Worm (Caenorhabditis elegans): ENCODE results near the gene gba-1.

The gba-1 gene

ce11 chrII:2196742-2197141, 20.2 kb downstream of the gba-1 start:
- TF ChIP-seq lin-14 (GFP tag; optimal IDR thresholded peaks at IDR 0.05), result peak; percentile 0
- no peak for TF ChIP-seq lir-3 (tag; optimal IDR thresholded peaks at IDR 0.05; ENCODE audit: poor library complexity)
- no peak for TF ChIP-seq efl-3 (GFP tag; optimal IDR thresholded peaks at IDR 0.05)
- no peak for TF ChIP-seq sptf-1 (tag; optimal IDR thresholded peaks at IDR 0.05)

DNA sequence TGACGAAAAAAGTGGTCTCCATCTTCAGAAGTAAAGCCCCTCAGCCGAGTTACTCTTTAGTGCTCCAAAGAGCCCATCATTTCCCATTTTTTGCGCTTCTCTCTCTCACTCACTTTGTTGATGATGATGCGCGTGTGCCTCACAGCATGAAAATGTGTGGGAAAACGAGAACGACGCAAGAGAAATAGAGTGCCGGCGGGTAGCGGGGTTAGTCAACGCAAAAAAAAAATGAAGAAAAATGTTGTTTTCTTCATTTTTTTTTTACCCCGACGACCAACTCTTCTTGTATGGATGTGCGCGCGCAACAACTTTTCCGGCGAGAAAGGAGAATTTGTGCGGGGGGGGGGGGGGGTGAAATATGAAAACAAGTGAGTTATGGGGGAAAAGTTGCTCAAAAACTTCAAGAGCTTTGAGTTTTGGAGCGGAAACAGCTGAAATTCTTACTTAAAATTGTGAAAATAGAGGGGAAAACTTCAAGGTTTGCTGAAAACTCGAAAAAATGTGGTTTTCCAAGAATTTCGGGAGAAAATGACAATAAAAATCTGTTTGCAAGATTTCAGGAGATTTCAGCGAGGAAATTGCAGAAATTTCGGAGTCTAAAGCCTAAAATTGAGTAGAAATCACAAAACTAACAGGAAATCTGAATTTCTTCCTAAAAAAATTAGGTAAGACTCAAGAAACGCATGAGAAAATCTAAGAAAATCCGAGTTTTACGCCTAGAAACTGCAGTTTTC, 21.2 kb downstream of the gba-1 start, which contains the start of gene C33C12.1:
C33C12.1 (plus strand) TSS at position 684 of the 734 bp plus-strand sequence.
- TF ChIP-seq unc-130 (tag; optimal IDR thresholded peaks at IDR 0.05), result no peak
- no peak for TF ChIP-seq isw-1 (GFP tag; IDR thresholded peaks at IDR 0.05)
- peak; percentile 80 for TF ChIP-seq lin-14 (GFP tag; optimal IDR thresholded peaks at IDR 0.05)
- peak; percentile 13 for TF ChIP-seq fkh-8 (tag; optimal IDR thresholded peaks at IDR 0.05)
- no peak for TF ChIP-seq snpc-4 (tag; optimal IDR thresholded peaks at IDR 0.05)
- TF ChIP-seq nhr-12 (tag; optimal IDR thresholded peaks at IDR 0.05), result no peak
- no peak for TF ChIP-seq sup-37 (GFP tag; optimal IDR thresholded peaks at IDR 0.05)
- TF ChIP-seq lir-3 (tag; optimal IDR thresholded peaks at IDR 0.05; ENCODE audit: poor library complexity), result no peak
- no peak for TF ChIP-seq hpl-2 (GFP tag; optimal IDR thresholded peaks at IDR 0.05)
- peak in 1 of 3 experiments; percentile 22 for TF ChIP-seq dpl-1 (GFP tag; optimal IDR thresholded peaks at IDR 0.05)
- TF ChIP-seq lsy-2 (tag; optimal IDR thresholded peaks at IDR 0.05), result peak in 1 of 2 experiments; percentile 10
- peak; percentile 4 to 16 for TF ChIP-seq efl-1 (optimal IDR thresholded peaks at IDR 0.05)
- TF ChIP-seq efl-1 (GFP tag; optimal IDR thresholded peaks at IDR 0.05 in 1 of 2), result peak in 1 of 2 experiments; percentile 82
- no peak for TF ChIP-seq unc-98 (GFP tag; IDR thresholded peaks at IDR 0.05)
- TF ChIP-seq ets-5 (GFP tag; IDR thresholded peaks at IDR 0.05), result no peak
- peak in 1 of 3 experiments; percentile 34 for TF ChIP-seq ceh-82 (tag; optimal IDR thresholded peaks at IDR 0.05)
- TF ChIP-seq fkh-10 (GFP tag; optimal IDR thresholded peaks at IDR 0.05), result peak; percentile 18
- TF ChIP-seq ceh-88 (GFP tag; IDR thresholded peaks at IDR 0.05), result no peak; the same call in 1 of the 2 replicates

DNA sequence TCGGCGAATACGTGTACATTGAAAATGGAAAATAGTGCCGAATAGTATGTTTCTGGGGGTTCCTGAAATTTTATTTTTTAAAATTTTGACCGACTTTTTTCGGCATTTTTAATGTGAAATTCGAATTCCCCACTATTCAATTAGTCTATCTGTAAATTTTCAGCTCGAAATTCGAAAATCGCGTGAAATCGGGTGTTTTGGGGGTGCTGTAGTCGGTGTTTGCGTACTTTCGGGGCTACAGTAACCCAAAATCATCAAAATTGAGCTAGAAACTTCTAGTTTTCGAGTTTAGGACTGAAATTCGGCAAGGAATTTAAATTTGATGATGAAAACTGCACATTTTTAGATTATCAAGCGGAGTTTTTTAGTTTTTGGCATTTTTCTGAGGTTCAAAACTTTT, 25.6 kb downstream of the gba-1 start:
- TF ChIP-seq ceh-88 (GFP tag; IDR thresholded peaks at IDR 0.05), result no peak
- TF ChIP-seq aha-1 (tag; optimal IDR thresholded peaks at IDR 0.05), result no peak
- no peak for TF ChIP-seq fkh-8 (tag; optimal IDR thresholded peaks at IDR 0.05)
- TF ChIP-seq pqm-1 (tag; optimal IDR thresholded peaks at IDR 0.05), result no peak
- no peak for TF ChIP-seq mef-2 (tag; optimal IDR thresholded peaks at IDR 0.05)
- TF ChIP-seq ets-5 (GFP tag; IDR thresholded peaks at IDR 0.05), result no peak
- TF ChIP-seq elt-3 (tag; optimal IDR thresholded peaks at IDR 0.05), result no peak
- no peak for TF ChIP-seq ceh-8 (GFP tag; optimal IDR thresholded peaks at IDR 0.05)
- no peak for TF ChIP-seq Y116A8C.19 (tag; optimal IDR thresholded peaks at IDR 0.05; ENCODE audit: borderline replicate concordance)
- TF ChIP-seq mdl-1 (tag; optimal IDR thresholded peaks at IDR 0.05), result no peak
- TF ChIP-seq ceh-63 (GFP tag; optimal IDR thresholded peaks at IDR 0.05), result no peak
- no peak for TF ChIP-seq C04F5.9 (tag; optimal IDR thresholded peaks at IDR 0.05)
- TF ChIP-seq nhr-12 (tag; optimal IDR thresholded peaks at IDR 0.05), result no peak
- no peak for TF ChIP-seq nhr-77 (tag; optimal IDR thresholded peaks at IDR 0.05)
- no peak for TF ChIP-seq ceh-82 (tag; optimal IDR thresholded peaks at IDR 0.05)
- no peak for TF ChIP-seq skn-1 (tag; optimal IDR thresholded peaks at IDR 0.05)
- TF ChIP-seq unc-98 (GFP tag; IDR thresholded peaks at IDR 0.05), result no peak
- no peak for TF ChIP-seq dsc-1 (tag; optimal IDR thresholded peaks at IDR 0.05)

DNA sequence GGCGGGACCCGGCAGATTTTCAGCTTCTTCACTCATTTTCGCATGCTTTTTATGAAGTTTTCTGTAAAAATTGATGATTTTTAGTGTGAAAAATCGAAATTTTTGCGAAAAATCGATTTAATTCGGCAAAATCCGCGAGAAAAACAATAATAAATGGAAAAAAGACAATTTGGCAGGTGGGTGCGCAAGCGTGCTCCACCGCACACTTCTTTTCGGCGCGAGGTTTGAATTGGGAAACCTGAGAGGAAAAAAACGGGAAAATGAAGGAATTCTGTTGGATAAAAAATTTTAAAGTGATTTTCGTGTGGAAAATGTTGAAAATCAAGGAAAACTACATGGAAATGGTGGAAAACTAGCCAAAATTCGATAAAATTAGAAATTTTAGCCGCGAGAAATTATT, 27.5 kb downstream of the gba-1 start, which contains the start of gene Y59C2A.2:
Y59C2A.2 (minus strand) TSS at position 61 of the 400 bp plus-strand sequence.
- TF ChIP-seq nhr-237 (tag; optimal IDR thresholded peaks at IDR 0.05) (no peak), fos-1 (tag; optimal IDR thresholded peaks at IDR 0.05) (no peak), xbp-1 (tag; optimal IDR thresholded peaks at IDR 0.05) (peak; percentile 26), alr-1 (tag; optimal IDR thresholded peaks at IDR 0.05; ENCODE audit: borderline replicate concordance) (no peak), C16A3.4 (tag; optimal IDR thresholded peaks at IDR 0.05) (peak; percentile 58), dpl-1 (GFP tag; optimal IDR thresholded peaks at IDR 0.05) (peak; percentile 88 to 94 (median 93)), C34B4.2 (tag; optimal IDR thresholded peaks at IDR 0.05) (no peak), egl-27 (tag; optimal IDR thresholded peaks at IDR 0.05) (no peak), ceh-82 (tag; optimal IDR thresholded peaks at IDR 0.05) (peak; percentile 2 to 74 (median 24)), ceh-8 (GFP tag; optimal IDR thresholded peaks at IDR 0.05) (no peak), nhr-85 (tag) (peak; percentile 61), snpc-4 (tag; optimal IDR thresholded peaks at IDR 0.05) (no peak), nhr-90 (tag; optimal IDR thresholded peaks at IDR 0.05; ENCODE audit: poor library complexity) (no peak), nhr-20 (tag; optimal IDR thresholded peaks at IDR 0.05) (peak; percentile 15), pax-3 (tag; optimal IDR thresholded peaks at IDR 0.05) (peak; percentile 16), nhr-12 (tag; optimal IDR thresholded peaks at IDR 0.05) (no peak), mab-9 (GFP tag; IDR thresholded peaks at IDR 0.05) (no peak), fkh-4 (tag; optimal IDR thresholded peaks at IDR 0.05; ENCODE audit: borderline replicate concordance) (no peak), ceh-63 (GFP tag; optimal IDR thresholded peaks at IDR 0.05) (no peak), nhr-76 (tag; optimal IDR thresholded peaks at IDR 0.05) (no peak)

Measured in whole organism, L1 larva.